Worm (Caenorhabditis elegans): ENCODE measurements around the gene srx-12.
A peak's percentile ranks its signal among the peaks of the same experiment; 100 is the strongest.

Gene srx-12

DNA sequence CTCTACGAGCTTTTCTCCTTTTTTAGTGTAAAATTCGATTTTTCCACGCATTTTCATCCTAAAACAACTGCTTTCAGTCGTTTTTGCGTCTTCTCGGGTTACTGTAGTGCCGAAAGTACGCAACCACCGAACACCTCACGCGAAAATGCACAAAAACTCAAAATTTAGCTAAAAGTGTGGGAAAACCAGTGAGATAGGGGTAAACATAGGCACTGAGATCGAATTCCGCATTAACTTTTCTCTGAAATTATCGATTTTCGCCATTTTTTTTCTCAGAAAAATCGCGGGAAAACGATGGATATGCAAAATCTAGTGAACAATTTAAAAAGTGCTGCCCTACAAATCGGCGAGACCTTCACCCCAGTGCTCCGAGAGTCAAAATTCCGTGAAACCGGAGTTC is 35.6 kb upstream of the srx-12 start, which contains the start of gene atg-3:
atg-3 (plus strand) TSS at position 301 of the 400 bp plus-strand sequence.
- TF ChIP-seq ZK185.1 (tag; optimal IDR thresholded peaks at IDR 0.05; ENCODE audit: poor library complexity, severe bottlenecking) (no peak), lsl-1 (GFP tag; optimal IDR thresholded peaks at IDR 0.05) (peak; percentile 21)

DNA sequence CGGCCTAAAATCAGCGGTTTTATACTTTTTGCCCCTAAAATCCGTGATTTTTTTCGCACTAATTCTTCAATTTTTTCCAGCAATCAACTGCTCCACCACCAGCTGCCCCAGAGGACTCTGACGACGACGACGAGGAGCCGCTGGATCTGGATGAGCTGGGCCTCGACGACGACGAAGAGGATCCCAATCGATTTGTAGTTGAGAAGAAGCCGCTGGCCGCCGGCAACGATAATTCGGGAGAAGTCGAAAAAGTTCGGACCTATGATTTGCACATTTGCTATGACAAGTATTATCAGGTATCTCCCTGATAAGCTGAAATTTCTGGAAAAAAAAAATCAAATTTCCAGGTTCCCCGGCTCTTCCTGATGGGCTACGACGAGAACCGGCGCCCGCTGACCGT is 34.0 kb upstream of the srx-12 start:
- no peak for TF ChIP-seq Y53F4B.3 (GFP tag; IDR thresholded peaks at IDR 0.05)
- TF ChIP-seq zfh-2 (GFP tag; conservative IDR thresholded peaks at IDR 0.05): peak; percentile 61
- TF ChIP-seq hsf-1 (GFP tag; IDR thresholded peaks at IDR 0.05): 0 out of 2 replicates have a peak, but pooled peaks have one; percentile 15

ce11 chrIV:1012447-1012846 is 33.3 kb upstream of the srx-12 start, which contains the start of gene rbm-39:
Gene rbm-39 (plus strand): TSS chrIV:1012624.
- TF ChIP-seq nfya-1 (tag; optimal IDR thresholded peaks at IDR 0.05; ENCODE audit: borderline replicate concordance, insufficient read depth) (no peak), die-1 (tag; optimal IDR thresholded peaks at IDR 0.05) (no peak), bed-1 (GFP tag; IDR thresholded peaks at IDR 0.05) (no peak), gei-17 (GFP tag; optimal IDR thresholded peaks at IDR 0.05) (no peak), F37B4.10 (GFP tag; IDR thresholded peaks at IDR 0.05) (no peak), ceh-79 (tag; optimal IDR thresholded peaks at IDR 0.05) (no peak), hmg-20 (GFP tag; IDR thresholded peaks at IDR 0.05) (no peak), ztf-18 (tag; optimal IDR thresholded peaks at IDR 0.05) (no peak), xnd-1 (tag; optimal IDR thresholded peaks at IDR 0.05) (peak; percentile 61), ztf-26 (tag; optimal IDR thresholded peaks at IDR 0.05) (peak; percentile 30), let-607 (tag; optimal IDR thresholded peaks at IDR 0.05) (peak in 1 of 2 experiments; percentile 13), F33H1.4 (GFP tag; IDR thresholded peaks at IDR 0.05) (peak; percentile 98), hrde-1 (tag; optimal IDR thresholded peaks at IDR 0.05; ENCODE audit: borderline replicate concordance) (peak; percentile 22), lsl-1 (GFP tag; optimal IDR thresholded peaks at IDR 0.05) (peak; percentile 78), dox-1 (GFP tag; IDR thresholded peaks at IDR 0.05) (peak; percentile 88), egrh-3 (GFP tag; IDR thresholded peaks at IDR 0.05) (no peak), tbx-9 (tag; optimal IDR thresholded peaks at IDR 0.05; ENCODE audit: borderline replicate concordance) (no peak), nfya-2 (GFP tag; IDR thresholded peaks at IDR 0.05) (no peak), zim-3 (tag; optimal IDR thresholded peaks at IDR 0.05) (no peak), tbp1 (GFP tag; optimal IDR thresholded peaks at IDR 0.05) (peak; percentile 60), Y79H2A.3 (GFP tag; conservative IDR thresholded peaks at IDR 0.05) (peak; percentile 83), ceh-58 (GFP tag; IDR thresholded peaks at IDR 0.05) (no peak), D2030.7 (GFP tag; IDR thresholded peaks at IDR 0.05) (peak; percentile 79), mes-4 (tag; optimal IDR thresholded peaks at IDR 0.05) (no peak), rec-8 (tag; optimal IDR thresholded peaks at IDR 0.05) (no peak), attf-5 (GFP tag; optimal IDR thresholded peaks at IDR 0.05) (peak; percentile 90), C17E4.6 (GFP tag; IDR thresholded peaks at IDR 0.05) (no peak), Y53G8AR.9 (GFP tag; conservative IDR thresholded peaks at IDR 0.05) (no peak; the same call in 1 of the 2 replicates), let-526 (GFP tag; IDR thresholded peaks at IDR 0.05) (no peak), F57A8.1 (GFP tag; optimal IDR thresholded peaks at IDR 0.05) (no peak), aptf-3 (GFP tag; IDR thresholded peaks at IDR 0.05) (no peak), rcor-1 (GFP tag; IDR thresholded peaks at IDR 0.05) (0 out of 2 replicates have a peak, but pooled peaks have one; percentile 23), ccch-3 (GFP tag; optimal IDR thresholded peaks at IDR 0.05) (no peak), madf-10 (tag; optimal IDR thresholded peaks at IDR 0.05) (peak; percentile 83), F49E8.2 (tag; optimal IDR thresholded peaks at IDR 0.05; ENCODE audit: insufficient read depth) (peak; percentile 31), B0019.2 (GFP tag; conservative IDR thresholded peaks at IDR 0.05) (peak; percentile 58; the same call in 1 of the 2 replicates), B0336.3 (GFP tag; IDR thresholded peaks at IDR 0.05) (peak; percentile 85), ceh-91 (GFP tag; IDR thresholded peaks at IDR 0.05) (peak; percentile 71), K12H6.12 (tag; optimal IDR thresholded peaks at IDR 0.05) (peak; percentile 75), nhr-27 (tag; optimal IDR thresholded peaks at IDR 0.05) (no peak)

All from whole organism, young adult.